Fruit fly (Drosophila melanogaster) whole organism, wandering third instar larva: ENCODE data around the gene CalpB.
A peak's percentile ranks its signal among the peaks of the same experiment; 100 is the strongest.

Experiments used
- CG32264 ChIP-seq: fragments of 200-800 bp; sonication (Bioruptor generic); optimal IDR thresholded peaks from 2 replicates; lab custom pipeline; 2016; ENCODE audit warnings: missing biosample characterization, missing genetic modification characterization
- CG9705 ChIP-seq: fragments of 200-800 bp; sonication (Bioruptor generic); optimal IDR thresholded peaks from 2 replicates; lab custom pipeline; 2018; ENCODE audit warnings: missing biosample characterization, mild to moderate bottlenecking, missing genetic modification characterization
- CrebA ChIP-seq: fragments of 200-800 bp; sonication (Bioruptor generic); optimal IDR thresholded peaks from 2 replicates; lab custom pipeline; 2016; ENCODE audit warnings: missing biosample characterization, mild to moderate bottlenecking, missing genetic modification characterization, borderline replicate concordance
- Dfd ChIP-seq: fragments of >200 bp; optimal IDR thresholded peaks from 2 replicates; lab custom pipeline; 2017; ENCODE audit warnings: missing biosample characterization, missing genetic modification characterization
- Dif ChIP-seq: fragments of 200-275, 200-300 bp; sonication (Bioruptor generic); optimal IDR thresholded peaks from 2 replicates; lab custom pipeline; 2018; ENCODE audit warnings: missing biosample characterization, missing genetic modification characterization; ENCODE audit not compliant: partially characterized antibody
- GATAd ChIP-seq: sonication (Bioruptor generic); optimal IDR thresholded peaks from 2 replicates; lab custom pipeline; 2016; ENCODE audit warnings: missing biosample characterization, missing genetic modification characterization
- HLH106 ChIP-seq: fragments of 200-800 bp; optimal IDR thresholded peaks from 3 replicates; lab custom pipeline; 2019; ENCODE audit warnings: missing biosample characterization, mild to moderate bottlenecking, missing genetic modification characterization, moderate library complexity
- Hnf4 ChIP-seq: fragments of 200-800 bp; sonication (Bioruptor generic); optimal IDR thresholded peaks from 2 replicates; lab custom pipeline; 2016; ENCODE audit warnings: missing biosample characterization, mild to moderate bottlenecking, missing genetic modification characterization
- Hr83 ChIP-seq: fragments of 200-300 bp; sonication (Bioruptor generic); optimal IDR thresholded peaks from 2 replicates; lab custom pipeline; 2016; ENCODE audit warnings: missing biosample characterization, mild to moderate bottlenecking, missing genetic modification characterization, moderate library complexity; ENCODE audit not compliant: poor library complexity, severe bottlenecking
- Jra ChIP-seq: sonication (Bioruptor generic); optimal IDR thresholded peaks from 2 replicates; lab custom pipeline; 2016; ENCODE audit warnings: missing biosample characterization, missing genetic modification characterization
- Mio ChIP-seq: sonication (Bioruptor generic); optimal IDR thresholded peaks from 2 replicates; lab custom pipeline; 2016; ENCODE audit warnings: missing biosample characterization, missing genetic modification characterization
- Myc ChIP-seq: fragments of >200 bp; optimal IDR thresholded peaks from 2 replicates; lab custom pipeline; 2017
- N ChIP-seq: fragments of >200 bp; optimal IDR thresholded peaks from 2 replicates; lab custom pipeline; 2018; ENCODE audit warnings: missing biosample characterization, missing external identifiers, missing genetic modification characterization
- OdsH ChIP-seq: fragments of 200-800 bp; sonication (Bioruptor generic); optimal IDR thresholded peaks from 2 replicates; lab custom pipeline; 2016; ENCODE audit warnings: missing biosample characterization, mild to moderate bottlenecking, missing genetic modification characterization
- Rel ChIP-seq, 2 experiments: fragments of 200-800 bp; sonication (Bioruptor generic) in 1 of 2; optimal IDR thresholded peaks; 2 replicates in 1 of 2; 3 replicates in 1 of 2; lab custom pipeline; 2016 to 2019; ENCODE audit warnings: mild to moderate bottlenecking in 2 of 2, missing biosample characterization in 2 of 2, missing genetic modification characterization in 2 of 2, moderate library complexity in 1 of 2
- Sp1 ChIP-seq: fragments of 200-800 bp; sonication (Bioruptor generic); optimal IDR thresholded peaks from 3 replicates; lab custom pipeline; 2019; ENCODE audit warnings: missing biosample characterization, mild to moderate bottlenecking, missing genetic modification characterization, moderate library complexity
- br ChIP-seq: fragments of 200-800 bp; sonication (Bioruptor generic); optimal IDR thresholded peaks from 2 replicates; lab custom pipeline; 2016; ENCODE audit warnings: missing biosample characterization, missing genetic modification characterization
- dl ChIP-seq, 2 experiments: fragments of 175-275, 200-275 bp in 1 of 2; fragments of 200-275 bp in 1 of 2; sonication (Bioruptor generic); optimal IDR thresholded peaks; lab custom pipeline; 2018; ENCODE audit warnings: mild to moderate bottlenecking in 2 of 2, missing biosample characterization in 2 of 2, missing genetic modification characterization in 2 of 2, moderate library complexity in 2 of 2; ENCODE audit not compliant: partially characterized antibody in 2 of 2, insufficient read depth in 1 of 2
- dmrt93B ChIP-seq: fragments of 200-800 bp; sonication (Bioruptor generic); optimal IDR thresholded peaks from 2 replicates; lab custom pipeline; 2018; ENCODE audit warnings: missing biosample characterization, mild to moderate bottlenecking, missing genetic modification characterization
- dsf ChIP-seq: sonication (Bioruptor generic); optimal IDR thresholded peaks from 2 replicates; lab custom pipeline; 2016; ENCODE audit warnings: missing biosample characterization, missing genetic modification characterization, borderline replicate concordance
- ey ChIP-seq: fragments of 200-800 bp; sonication (Bioruptor generic); optimal IDR thresholded peaks from 2 replicates; lab custom pipeline; 2016; ENCODE audit warnings: missing biosample characterization, missing genetic modification characterization
- foxo ChIP-seq, 2 experiments: fragments of 200-800 bp; sonication (Bioruptor generic); optimal IDR thresholded peaks; 2 replicates in 1 of 2; 3 replicates in 1 of 2; lab custom pipeline; 2016 to 2017; ENCODE audit warnings: missing biosample characterization in 2 of 2, missing genetic modification characterization in 2 of 2
- fru ChIP-seq: fragments of 200-800 bp; sonication (Bioruptor generic); optimal IDR thresholded peaks from 3 replicates; lab custom pipeline; 2016; ENCODE audit warnings: missing biosample characterization, mild to moderate bottlenecking, missing genetic modification characterization
- h ChIP-seq: fragments of 200-800 bp; sonication (Bioruptor generic); optimal IDR thresholded peaks from 3 replicates; lab custom pipeline; 2016; ENCODE audit warnings: missing biosample characterization, mild to moderate bottlenecking, missing genetic modification characterization
- jim ChIP-seq: fragments of 175-275, 200-325 bp; sonication (Bioruptor generic); optimal IDR thresholded peaks from 2 replicates; lab custom pipeline; 2016; ENCODE audit warnings: missing biosample characterization, mild to moderate bottlenecking, missing genetic modification characterization
- lola ChIP-seq: fragments of >200 bp; optimal IDR thresholded peaks from 2 replicates; lab custom pipeline; 2017; ENCODE audit warnings: missing biosample characterization, missing genetic modification characterization
- psq ChIP-seq: fragments of 200-800 bp; sonication (Bioruptor generic); optimal IDR thresholded peaks from 3 replicates; lab custom pipeline; 2017; ENCODE audit warnings: missing biosample characterization, mild to moderate bottlenecking, missing genetic modification characterization, moderate library complexity
- rgr ChIP-seq: fragments of 200-800 bp; sonication (Bioruptor generic); optimal IDR thresholded peaks from 3 replicates; lab custom pipeline; 2016; ENCODE audit warnings: missing biosample characterization, mild to moderate bottlenecking, missing genetic modification characterization
- tai ChIP-seq: sonication (Bioruptor generic); optimal IDR thresholded peaks from 2 replicates; lab custom pipeline; 2016; ENCODE audit warnings: missing biosample characterization, missing genetic modification characterization
- woc ChIP-seq: sonication (Bioruptor generic); optimal IDR thresholded peaks from 2 replicates; lab custom pipeline; 2016; ENCODE audit warnings: missing biosample characterization, mild to moderate bottlenecking, missing genetic modification characterization

Gene CalpB

DNA sequence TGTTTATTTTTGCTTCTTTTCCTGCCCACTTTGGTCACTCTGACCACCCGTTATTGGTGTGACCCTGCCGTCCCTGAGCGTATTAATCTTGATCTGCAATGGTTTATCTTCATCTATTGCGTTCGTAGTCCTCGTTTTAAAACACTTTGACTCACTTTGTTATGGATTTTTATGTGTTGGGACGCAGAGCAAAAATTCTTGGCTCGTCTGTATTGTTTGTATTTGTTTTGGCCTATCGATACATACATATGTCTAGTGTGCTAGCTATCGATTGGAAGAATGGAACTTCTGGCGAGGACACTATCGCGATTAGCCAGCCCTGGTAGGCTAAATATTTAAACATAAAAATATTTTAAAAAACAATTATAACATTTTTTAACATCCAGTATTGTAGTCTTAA lies 28.9 kb upstream of the CalpB start, which contains the start of gene CG10809:
Gene CG10809, minus strand, starts transcription at position 266 of the 400 bp plus-strand sequence.
- TF ChIP-seq Sp1 (GFP tag; lab: Kevin White, UChicago) (peak; percentile 28), Rel (GFP tag; optimal IDR thresholded peaks at IDR 0.05; lab: Kevin White, UChicago) (no peak), Rel (tag; optimal IDR thresholded peaks at IDR 0.05; lab: Kevin White, UChicago) (peak; percentile 23), h (GFP tag; lab: Kevin White, UChicago) (peak; percentile 59), CG9705 (peak; percentile 23), dl (GFP tag; optimal IDR thresholded peaks at IDR 0.05; lab: Kevin White, UChicago; ENCODE audit: insufficient read depth in 1 of 2, partially characterized antibody in 2 of 2) (no peak), lola (no peak), woc (GFP tag; lab: Kevin White, UChicago) (peak; percentile 55), ey (peak; percentile 6), GATAd (GFP tag; lab: Kevin White, UChicago) (no peak), Jra (peak; percentile 29), Dif (GFP tag; lab: Kevin White, UChicago) (no peak), HLH106 (tag; lab: Kevin White, UChicago) (peak; percentile 23), rgr (GFP tag; lab: Kevin White, UChicago) (peak; percentile 39), Hnf4 (GFP tag; lab: Kevin White, UChicago) (peak; percentile 52), dsf (GFP tag; lab: Kevin White, UChicago) (peak; percentile 30), tai (GFP tag; lab: Kevin White, UChicago) (no peak), psq (peak; percentile 10), foxo (GFP tag; optimal IDR thresholded peaks at IDR 0.05; lab: Kevin White, UChicago) (peak in 1 of 2 experiments; percentile 10), Hr83 (GFP tag; lab: Kevin White, UChicago) (peak; percentile 41), OdsH (GFP tag; lab: Kevin White, UChicago) (no peak)

DNA sequence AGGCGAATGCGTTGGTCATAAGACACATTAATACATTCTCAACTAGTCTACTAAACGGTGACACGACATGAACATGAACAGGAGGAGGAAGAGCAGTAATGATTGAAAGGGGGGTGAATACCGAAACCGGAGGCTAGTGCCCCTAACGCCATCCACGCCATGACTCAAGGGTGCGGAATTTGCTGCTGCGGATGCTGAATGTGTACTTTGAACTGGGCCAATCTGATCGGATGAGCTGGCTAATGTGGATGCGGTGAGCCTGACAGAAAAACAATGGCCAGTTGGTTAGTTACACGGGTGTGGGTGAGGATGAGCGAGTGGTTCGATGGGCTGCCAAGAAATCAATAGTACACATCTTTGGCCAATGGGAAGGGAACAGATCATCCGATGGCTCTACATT lies 24.9 kb upstream of the CalpB start:
- no peak for TF ChIP-seq CG32264 (GFP tag; lab: Kevin White, UChicago)
- TF ChIP-seq dsf (GFP tag; lab: Kevin White, UChicago), result no peak
- TF ChIP-seq Dfd (GFP tag; lab: Kevin White, UChicago), result no peak
- TF ChIP-seq br (GFP tag; lab: Kevin White, UChicago), result no peak
- TF ChIP-seq HLH106 (tag; lab: Kevin White, UChicago), result no peak
- TF ChIP-seq Mio (GFP tag; lab: Kevin White, UChicago), result no peak
- no peak for TF ChIP-seq CrebA (GFP tag; lab: Kevin White, UChicago)
- no peak for TF ChIP-seq jim (GFP tag; lab: Kevin White, UChicago)
- no peak for TF ChIP-seq ey
- TF ChIP-seq tai (GFP tag; lab: Kevin White, UChicago), result no peak
- TF ChIP-seq dl (GFP tag; optimal IDR thresholded peaks at IDR 0.05; lab: Kevin White, UChicago; ENCODE audit: insufficient read depth in 1 of 2, partially characterized antibody in 2 of 2), result no peak
- TF ChIP-seq dmrt93B, result no peak

DNA sequence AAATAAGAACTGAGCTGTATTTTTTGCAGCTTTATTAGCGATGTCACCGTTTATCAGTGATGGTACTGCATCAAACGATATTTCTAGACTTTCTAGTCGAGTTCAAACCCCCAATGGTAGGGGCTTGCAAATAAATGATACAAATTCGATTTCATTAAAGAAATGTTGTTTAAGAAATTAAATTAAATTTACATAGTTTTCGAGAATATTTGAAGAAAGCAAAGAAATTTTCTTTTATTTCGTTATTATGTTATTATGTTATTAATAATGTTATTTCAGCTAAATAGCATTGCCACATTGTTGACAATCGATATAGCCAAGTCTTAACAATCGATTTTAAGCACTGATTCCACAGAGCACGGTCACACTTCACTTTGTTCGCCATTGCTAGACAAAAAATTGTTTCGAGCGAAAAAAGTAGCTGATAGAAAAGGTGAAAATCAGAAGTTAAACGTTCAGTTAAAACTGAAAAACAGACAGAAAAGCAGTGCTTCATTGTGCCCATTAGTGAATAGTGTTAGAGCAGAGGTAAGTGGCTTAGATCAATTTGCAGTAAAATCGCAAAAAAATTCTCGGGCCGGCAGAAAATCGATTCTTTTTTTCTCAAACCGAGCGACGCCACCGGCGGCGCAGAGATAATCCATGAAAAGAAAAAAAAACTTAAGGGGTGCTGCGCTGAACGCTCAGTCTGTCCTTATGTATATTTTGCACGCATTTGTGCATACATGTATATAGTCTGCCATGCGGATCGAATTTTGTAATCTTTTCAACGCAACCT lies 24.1 kb upstream of the CalpB start, which contains the start of the genes iPLA2-VIA and Ciz1:
Gene iPLA2-VIA, minus strand, starts transcription at position 75 of the 778 bp plus-strand sequence.
Gene Ciz1, plus strand, starts transcription at position 365 of the 778 bp plus-strand sequence.
- TF ChIP-seq lola, result no peak
- TF ChIP-seq Hnf4 (GFP tag; lab: Kevin White, UChicago), result peak; percentile 55
- no peak for TF ChIP-seq N (GFP tag; lab: Kevin White, UChicago)
- TF ChIP-seq CG9705, result peak; percentile 3
- peak in 1 of 2 experiments; percentile 59 for TF ChIP-seq foxo (GFP tag; optimal IDR thresholded peaks at IDR 0.05; lab: Kevin White, UChicago)
- TF ChIP-seq Sp1 (GFP tag; lab: Kevin White, UChicago), result peak; percentile 9
- TF ChIP-seq ey, result peak; percentile 1
- TF ChIP-seq tai (GFP tag; lab: Kevin White, UChicago), result no peak
- peak; percentile 24 for TF ChIP-seq dsf (GFP tag; lab: Kevin White, UChicago)
- peak; percentile 38 for TF ChIP-seq br (GFP tag; lab: Kevin White, UChicago)
- TF ChIP-seq Jra, result peak; percentile 53
- TF ChIP-seq Myc, result no peak
- no peak for TF ChIP-seq woc (GFP tag; lab: Kevin White, UChicago)
- TF ChIP-seq Hr83 (GFP tag; lab: Kevin White, UChicago), result peak; percentile 20
- TF ChIP-seq, all 38 proteins: peak for 9

DNA sequence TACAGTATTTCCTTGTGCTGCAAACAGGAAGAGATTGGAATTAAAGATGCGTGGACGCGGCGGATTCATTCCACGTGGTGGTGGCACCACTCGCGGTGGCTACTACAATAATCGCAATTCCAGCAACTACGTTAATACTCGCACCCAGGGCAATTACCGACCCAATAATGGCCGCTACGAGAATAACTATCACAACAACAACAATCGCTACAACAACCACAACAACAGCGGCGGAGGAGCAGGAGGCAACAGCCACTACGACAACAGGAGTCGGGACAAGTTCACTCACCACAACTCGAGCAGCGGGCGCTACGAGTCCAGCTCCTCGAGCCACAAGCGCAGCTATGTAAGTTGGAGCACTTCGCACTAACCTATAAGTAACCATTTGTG lies 23.5 kb upstream of the CalpB start:
- TF ChIP-seq fru (no peak), psq (no peak), Sp1 (GFP tag; lab: Kevin White, UChicago) (no peak), br (GFP tag; lab: Kevin White, UChicago) (no peak), Rel (GFP tag; optimal IDR thresholded peaks at IDR 0.05; lab: Kevin White, UChicago) (no peak), Rel (tag; optimal IDR thresholded peaks at IDR 0.05; lab: Kevin White, UChicago) (no peak), dsf (GFP tag; lab: Kevin White, UChicago) (no peak)
